Worm (Caenorhabditis elegans): ENCODE results near the gene cdr-4.

DNA sequence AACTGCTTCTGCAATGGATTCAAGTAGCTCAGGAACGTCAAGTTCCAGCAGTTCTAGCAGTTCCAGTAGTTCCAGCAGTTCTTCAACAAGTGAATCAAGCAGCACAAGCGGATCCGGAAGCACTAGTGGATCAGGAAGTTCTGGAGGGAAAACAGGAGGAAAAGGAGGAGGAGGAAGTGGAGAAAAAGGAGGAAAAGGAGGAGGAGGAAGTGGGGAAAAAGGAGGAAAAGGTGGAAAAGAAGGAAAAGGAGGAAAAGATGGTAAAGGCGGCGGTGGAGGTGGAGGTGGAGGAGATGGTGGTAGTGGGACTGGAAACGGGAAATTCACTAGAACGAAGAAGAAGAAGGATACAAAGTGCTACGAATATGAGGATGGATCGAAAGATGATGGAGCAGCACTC is 1.9 kb downstream of the cdr-4 start:
- TF ChIP-seq nhr-76 (tag; optimal IDR thresholded peaks at IDR 0.05), result no peak
- no peak for TF ChIP-seq lin-13 (tag; optimal IDR thresholded peaks at IDR 0.05)
- TF ChIP-seq mls-2 (tag; optimal IDR thresholded peaks at IDR 0.05), result no peak
- TF ChIP-seq nhr-237 (tag; optimal IDR thresholded peaks at IDR 0.05), result no peak
- no peak for TF ChIP-seq lsy-2 (tag; optimal IDR thresholded peaks at IDR 0.05)
- TF ChIP-seq pha-4 (tag; optimal IDR thresholded peaks at IDR 0.05), result no peak
- TF ChIP-seq lin-32 (GFP tag; optimal IDR thresholded peaks at IDR 0.05), result no peak
- TF ChIP-seq ztf-11 (tag; optimal IDR thresholded peaks at IDR 0.05), result no peak
